Fruit fly (Drosophila melanogaster) whole organism, embryonic: ENCODE data around the gene scyl.

Experiments
- ATbp ChIP-seq: fragments of 200-800 bp; sonication (Bioruptor generic); optimal IDR thresholded peaks from 2 replicates; lab custom pipeline; 2017; ENCODE audit warnings: missing biosample characterization, mild to moderate bottlenecking, missing genetic modification characterization, missing genetic modification reagents
- C15 ChIP-seq: fragments of 200-800 bp; sonication (Bioruptor generic); IDR thresholded peaks from 3 replicates; pipeline ENCODE4 v1.3.6; 2022; ENCODE audit warnings: missing biosample characterization, missing genetic modification characterization
- CG10366 ChIP-seq: fragments of 200-800 bp; sonication (Bioruptor generic); IDR thresholded peaks from 2 replicates; pipeline ENCODE4 v1.3.6; 2022; ENCODE audit warnings: missing biosample characterization, missing genetic modification characterization
- CG12299 ChIP-seq: fragments of 200-800 bp; sonication (Bioruptor generic); optimal IDR thresholded peaks from 2 replicates; lab custom pipeline; 2018; ENCODE audit warnings: missing biosample characterization, mild to moderate bottlenecking, missing genetic modification characterization
- CG12942 ChIP-seq: fragments of 200-800 bp; sonication (Bioruptor generic); optimal IDR thresholded peaks from 3 replicates; lab custom pipeline; 2016; ENCODE audit warnings: missing biosample characterization, missing genetic modification characterization
- CG14710 ChIP-seq: fragments of 200-800 bp; sonication (Bioruptor generic); optimal IDR thresholded peaks from 3 replicates; lab custom pipeline; 2019; ENCODE audit warnings: missing biosample characterization, mild to moderate bottlenecking, missing genetic modification characterization, moderate library complexity
- CG15479 ChIP-seq: fragments of 200-800 bp; sonication (Bioruptor generic); optimal IDR thresholded peaks from 3 replicates; lab custom pipeline; 2019; ENCODE audit warnings: missing biosample characterization, mild to moderate bottlenecking, missing genetic modification characterization, moderate library complexity
- CG15696 ChIP-seq: fragments of 200-800 bp; sonication (Bioruptor generic); optimal IDR thresholded peaks from 2 replicates; lab custom pipeline; 2019; ENCODE audit warnings: missing biosample characterization, mild to moderate bottlenecking, missing genetic modification characterization, moderate library complexity
- CG16813 ChIP-seq: fragments of 200-800 bp; sonication (Bioruptor generic); IDR thresholded peaks from 3 replicates; pipeline ENCODE4 v1.3.6; 2022; ENCODE audit warnings: missing biosample characterization, missing genetic modification characterization; ENCODE audit not compliant: partially characterized antibody
- CG17361 ChIP-seq: fragments of 200-800 bp; sonication (Bioruptor generic); IDR thresholded peaks from 3 replicates; pipeline ENCODE4 v1.3.6; 2022; ENCODE audit warnings: missing biosample characterization, missing genetic modification characterization
- CG18764 ChIP-seq: fragments of 200-800 bp; sonication (Bioruptor generic); optimal IDR thresholded peaks from 3 replicates; lab custom pipeline; 2016; ENCODE audit warnings: missing biosample characterization, missing genetic modification characterization
- CG30020 ChIP-seq: fragments of 200-800 bp; optimal IDR thresholded peaks from 2 replicates; lab custom pipeline; 2019; ENCODE audit warnings: missing biosample characterization, mild to moderate bottlenecking, missing genetic modification characterization, moderate library complexity
- CG30431 ChIP-seq: fragments of 200-800 bp; sonication (Bioruptor generic); optimal IDR thresholded peaks from 2 replicates; lab custom pipeline; 2017; ENCODE audit warnings: missing biosample characterization, missing genetic modification characterization
- CG32767 ChIP-seq: fragments of 200-800 bp; sonication (Bioruptor generic); IDR thresholded peaks from 2 replicates; pipeline ENCODE4 v1.3.6; 2022; ENCODE audit warnings: missing biosample characterization, missing genetic modification characterization
- CG34422 ChIP-seq: fragments of 200-800 bp; sonication (Bioruptor generic); IDR thresholded peaks from 3 replicates; pipeline ENCODE4 v1.3.6; 2022; ENCODE audit warnings: missing biosample characterization, missing genetic modification characterization
- CG4282 ChIP-seq: fragments of 200-800 bp; sonication (Bioruptor generic); optimal IDR thresholded peaks from 2 replicates; lab custom pipeline; 2016; ENCODE audit warnings: missing biosample characterization, missing genetic modification characterization
- CG4424 ChIP-seq: fragments of 200-800 bp; sonication (Bioruptor generic); optimal IDR thresholded peaks from 3 replicates; lab custom pipeline; 2016; ENCODE audit warnings: missing biosample characterization, missing genetic modification characterization
- CG7357 ChIP-seq: fragments of 200-800 bp; sonication (Bioruptor generic); IDR thresholded peaks from 3 replicates; pipeline ENCODE4 v1.3.6; 2022; ENCODE audit warnings: missing biosample characterization, missing genetic modification characterization
- CG7372 ChIP-seq: fragments of 200-800 bp; sonication (Bioruptor generic); IDR thresholded peaks from 2 replicates; pipeline ENCODE4 v1.3.6; 2022; ENCODE audit warnings: missing biosample characterization, missing genetic modification characterization
- CG7556 ChIP-seq: fragments of 200-800 bp; sonication (Bioruptor generic); optimal IDR thresholded peaks from 2 replicates; lab custom pipeline; 2017; ENCODE audit warnings: missing biosample characterization, mild to moderate bottlenecking, missing genetic modification characterization
- CG7839 ChIP-seq: fragments of 200-800 bp; sonication (Bioruptor generic); optimal IDR thresholded peaks from 3 replicates; lab custom pipeline; 2018; ENCODE audit warnings: missing biosample characterization, mild to moderate bottlenecking, missing genetic modification characterization, moderate library complexity
- CG9437 ChIP-seq: fragments of 200-800 bp; sonication (Bioruptor generic); optimal IDR thresholded peaks from 2 replicates; lab custom pipeline; 2018; ENCODE audit warnings: missing biosample characterization, mild to moderate bottlenecking, missing genetic modification characterization
- CG9609 ChIP-seq: fragments of 200-800 bp; sonication (Bioruptor generic); optimal IDR thresholded peaks from 3 replicates; lab custom pipeline; 2016; ENCODE audit warnings: missing biosample characterization, missing genetic modification characterization
- CG9817 ChIP-seq: fragments of 200-800 bp; sonication (Bioruptor generic); optimal IDR thresholded peaks from 2 replicates; lab custom pipeline; 2018; ENCODE audit warnings: missing biosample characterization, mild to moderate bottlenecking, missing genetic modification characterization, moderate library complexity
- Dbx ChIP-seq: fragments of 200-800 bp; sonication (Bioruptor generic); IDR thresholded peaks from 3 replicates; pipeline ENCODE4 v1.3.6; 2022; ENCODE audit warnings: missing biosample characterization, missing genetic modification characterization
- Deaf1 ChIP-seq: fragments of 200-800 bp; optimal IDR thresholded peaks from 3 replicates; lab custom pipeline; 2019; ENCODE audit warnings: missing biosample characterization, mild to moderate bottlenecking, missing genetic modification characterization, moderate library complexity
- Dip2 ChIP-seq: fragments of 200-800 bp; sonication (Bioruptor generic); IDR thresholded peaks from 2 replicates; pipeline ENCODE4 v1.3.6; 2022; ENCODE audit warnings: missing biosample characterization, missing genetic modification characterization
- Fer1 ChIP-seq: fragments of 200-800 bp; sonication (Bioruptor generic); optimal IDR thresholded peaks from 2 replicates; lab custom pipeline; 2017; ENCODE audit warnings: missing biosample characterization, mild to moderate bottlenecking, missing genetic modification characterization
- Gsc ChIP-seq: fragments of 200-800 bp; sonication (Bioruptor generic); IDR thresholded peaks from 2 replicates; pipeline ENCODE4 v1.3.6; 2022; ENCODE audit warnings: missing biosample characterization, missing genetic modification characterization
- Hand ChIP-seq: fragments of 200-800 bp; sonication (Bioruptor generic); optimal IDR thresholded peaks from 2 replicates; lab custom pipeline; 2017; ENCODE audit warnings: mild to moderate bottlenecking, missing biosample characterization, missing genetic modification reagents, missing genetic modification characterization
- Lpt ChIP-seq: fragments of >200 bp; optimal IDR thresholded peaks from 2 replicates; lab custom pipeline; 2018; ENCODE audit warnings: missing biosample characterization, missing genetic modification characterization
- Med ChIP-seq: fragments of 200-800 bp; sonication (Bioruptor generic); peaks from one replicate; lab custom pipeline; 2016; ENCODE audit warnings: missing biosample characterization, missing genetic modification characterization, mild to moderate bottlenecking, inconsistent platforms, moderate library complexity
- Nf-YA ChIP-seq: fragments of 200-800 bp; sonication (Bioruptor generic); IDR thresholded peaks from 2 replicates; pipeline ENCODE4 v1.3.6; 2022; ENCODE audit warnings: missing biosample characterization, missing genetic modification characterization
- Sin3A ChIP-seq: fragments of >200 bp; optimal IDR thresholded peaks from 2 replicates; lab custom pipeline; 2018
- Stat92E ChIP-seq, 3 experiments: fragments of >200 bp in 2 of 3; fragments of 200-800 bp in 1 of 3; sonication (Bioruptor generic) in 1 of 3; optimal IDR thresholded peaks; 2 replicates each; lab custom pipeline; 2017 to 2019; ENCODE audit warnings: missing biosample characterization in 3 of 3, missing genetic modification characterization in 3 of 3, mild to moderate bottlenecking in 1 of 3, moderate library complexity in 1 of 3
- ato ChIP-seq: fragments of 200-800 bp; sonication (Bioruptor generic); IDR thresholded peaks from 2 replicates; pipeline ENCODE4 v1.3.6; 2022; ENCODE audit warnings: missing biosample characterization, missing genetic modification characterization; ENCODE audit not compliant: partially characterized antibody
- corto ChIP-seq: fragments of 200-800 bp; sonication (Bioruptor generic); optimal IDR thresholded peaks from 2 replicates; lab custom pipeline; 2016; ENCODE audit warnings: missing biosample characterization, mild to moderate bottlenecking, missing genetic modification characterization, moderate library complexity
- crol ChIP-seq: fragments of 200-800 bp; sonication (Bioruptor generic); IDR thresholded peaks from 2 replicates; pipeline ENCODE4 v1.3.6; 2022; ENCODE audit warnings: missing biosample characterization, missing genetic modification characterization
- disco-r ChIP-seq: fragments of 200-800 bp; sonication (Bioruptor generic); optimal IDR thresholded peaks from 2 replicates; lab custom pipeline; 2016; ENCODE audit warnings: missing biosample characterization, missing genetic modification characterization
- dm ChIP-seq: fragments of 200-800 bp; sonication (Bioruptor generic); optimal IDR thresholded peaks from 3 replicates; lab custom pipeline; 2016; ENCODE audit warnings: missing biosample characterization, missing genetic modification characterization
- ems ChIP-seq: fragments of 200-800 bp; sonication (Bioruptor generic); optimal IDR thresholded peaks from 3 replicates; lab custom pipeline; 2016; ENCODE audit warnings: missing biosample characterization, missing genetic modification characterization
- fd64A ChIP-seq: fragments of 200-800 bp; sonication (Bioruptor generic); optimal IDR thresholded peaks from 3 replicates; lab custom pipeline; 2018; ENCODE audit warnings: missing biosample characterization, mild to moderate bottlenecking, missing genetic modification characterization
- phol ChIP-seq: fragments of 200-800 bp; sonication (Bioruptor generic); optimal IDR thresholded peaks from 3 replicates; lab custom pipeline; 2018; ENCODE audit warnings: missing biosample characterization, mild to moderate bottlenecking, missing genetic modification characterization, moderate library complexity
- pnt ChIP-seq: fragments of 200-800 bp; sonication (Bioruptor generic); optimal IDR thresholded peaks from 3 replicates; lab custom pipeline; 2016; ENCODE audit warnings: missing biosample characterization, missing genetic modification characterization
- sim ChIP-seq: fragments of 200-800 bp; sonication (Bioruptor generic); IDR thresholded peaks from 2 replicates; pipeline ENCODE4 v1.3.6; 2022; ENCODE audit warnings: missing biosample characterization, missing genetic modification characterization
- slbo ChIP-seq: fragments of 200-800 bp; sonication (Bioruptor generic); IDR thresholded peaks from 2 replicates; pipeline ENCODE4 v1.3.6; 2022; ENCODE audit warnings: missing biosample characterization, missing genetic modification characterization
- tna ChIP-seq: fragments of 200-800 bp; sonication (Bioruptor generic); IDR thresholded peaks from 2 replicates; pipeline ENCODE4 v1.3.6; 2022; ENCODE audit warnings: missing biosample characterization, missing genetic modification characterization; ENCODE audit not compliant: partially characterized antibody
- tx ChIP-seq: fragments of 200-800 bp; sonication (Bioruptor generic); optimal IDR thresholded peaks from 2 replicates; lab custom pipeline; 2016; ENCODE audit warnings: missing biosample characterization, missing genetic modification characterization
- vnd ChIP-seq: fragments of 200-800 bp; sonication (Bioruptor generic); IDR thresholded peaks from 3 replicates; pipeline ENCODE4 v1.3.6; 2022; ENCODE audit warnings: missing biosample characterization, missing genetic modification characterization; ENCODE audit not compliant: partially characterized antibody
- zf30C ChIP-seq: fragments of 200-800 bp; sonication (Bioruptor generic); optimal IDR thresholded peaks from 3 replicates; lab custom pipeline; 2018; ENCODE audit warnings: missing biosample characterization, mild to moderate bottlenecking, missing genetic modification characterization

scyl gene

DNA sequence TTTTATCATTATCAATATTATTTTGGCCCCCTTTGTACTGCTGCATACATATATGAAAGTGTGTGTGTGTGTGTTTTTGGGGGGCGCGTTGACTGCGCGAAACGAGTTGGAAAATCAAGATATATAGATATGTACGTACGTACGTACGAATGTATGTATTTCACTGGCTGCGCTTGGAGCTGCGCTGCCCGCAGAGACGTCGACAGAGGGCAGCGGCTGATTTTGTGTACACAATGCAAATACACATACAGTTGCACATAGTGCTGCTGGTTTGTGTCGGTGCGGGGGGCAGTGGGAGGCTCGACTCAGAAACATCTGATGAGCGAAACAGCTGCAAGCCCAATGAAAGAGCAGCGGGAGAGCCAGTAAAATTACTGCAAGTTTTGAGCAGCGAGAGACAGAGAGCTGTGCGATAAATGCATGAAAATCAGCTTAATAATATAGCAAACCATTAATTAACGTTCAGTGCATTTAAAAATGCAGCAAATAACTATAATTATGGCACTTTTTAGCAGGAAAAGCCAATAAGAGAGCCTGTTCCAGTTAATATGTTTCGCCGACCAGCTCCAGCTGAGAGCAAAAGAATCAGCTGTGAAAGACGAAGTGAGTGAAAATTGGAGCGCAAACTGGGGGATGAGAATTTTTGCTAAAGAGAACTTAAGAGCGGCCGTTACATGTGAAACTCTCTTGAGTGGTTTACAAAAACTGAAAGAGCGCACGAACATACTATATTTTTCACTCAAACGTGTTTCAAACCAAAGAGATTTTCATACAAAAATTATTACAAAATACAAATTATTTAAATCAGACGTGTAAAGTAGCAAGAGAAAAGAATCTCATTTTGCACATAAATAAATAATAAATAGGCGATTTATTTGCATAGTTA is 4.5 kb upstream of the scyl start (continued):
- peak; percentile 27; the same call in 1 of the 2 replicates for TF ChIP-seq sim (GFP tag; lab: Robert Waterston, UW)
- TF ChIP-seq crol (GFP tag; lab: Robert Waterston, UW) = peak; percentile 97
- no peak for TF ChIP-seq Lpt (GFP tag; lab: Kevin White, UChicago)
- no peak for TF ChIP-seq tna (GFP tag; lab: Robert Waterston, UW)
- TF ChIP-seq ems (GFP tag; lab: Kevin White, UChicago) = no peak
- TF ChIP-seq C15 (GFP tag; lab: Robert Waterston, UW) = no peak
- TF ChIP-seq Nf-YA (GFP tag; lab: Robert Waterston, UW) = no peak
- no peak for TF ChIP-seq CG7839
- TF ChIP-seq dm (GFP tag; lab: Kevin White, UChicago) = no peak
- TF ChIP-seq CG7372 (GFP tag; lab: Robert Waterston, UW) = no peak
- no peak for TF ChIP-seq Dip2 (GFP tag; lab: Robert Waterston, UW)
- no peak for TF ChIP-seq CG30020 (tag; lab: Kevin White, UChicago)
- TF ChIP-seq vnd (GFP tag; lab: Robert Waterston, UW) = no peak
- no peak for TF ChIP-seq pnt (GFP tag; lab: Kevin White, UChicago)
- peak; percentile 41; the same call in 1 of the 2 replicates for TF ChIP-seq CG32767 (GFP tag; lab: Robert Waterston, UW)
- no peak for TF ChIP-seq CG18764 (GFP tag; lab: Kevin White, UChicago)
- peak; percentile 43 for TF ChIP-seq fd64A (GFP tag; lab: Kevin White, UChicago)
- no peak for TF ChIP-seq CG9437 (GFP tag; lab: Kevin White, UChicago)
- no peak for TF ChIP-seq slbo
- TF ChIP-seq Fer1 (GFP tag; lab: Kevin White, UChicago) = peak; percentile 13
- peak; percentile 74 for TF ChIP-seq Med (GFP tag; lab: Kevin White, UChicago)
- TF ChIP-seq CG9609 = no peak
- no peak for TF ChIP-seq phol (tag; lab: Kevin White, UChicago)
- TF ChIP-seq disco-r (GFP tag; lab: Kevin White, UChicago) = no peak
- no peak for TF ChIP-seq CG4424 (GFP tag; lab: Kevin White, UChicago)
- no peak for TF ChIP-seq CG30431 (GFP tag; lab: Kevin White, UChicago)
- TF ChIP-seq corto (GFP tag; lab: Kevin White, UChicago) = no peak
- peak; percentile 15; the same call in 1 of the 3 replicates for TF ChIP-seq CG34422 (GFP tag; lab: Robert Waterston, UW)
- no peak for TF ChIP-seq ato (GFP tag; lab: Robert Waterston, UW)
- TF ChIP-seq ATbp = peak; percentile 14
- TF ChIP-seq CG10366 (GFP tag; lab: Robert Waterston, UW) = no peak
- peak in 1 of 3 experiments; percentile 47 for TF ChIP-seq Stat92E (GFP tag; optimal IDR thresholded peaks at IDR 0.05; lab: Kevin White, UChicago)
- no peak for TF ChIP-seq Gsc (GFP tag; lab: Robert Waterston, UW)
- TF ChIP-seq CG12299 (tag; lab: Kevin White, UChicago) = no peak
- no peak for TF ChIP-seq CG9817 (tag; lab: Kevin White, UChicago)
- TF ChIP-seq Sin3A = no peak
- TF ChIP-seq CG15479 = no peak
- peak; percentile 15 for TF ChIP-seq zf30C (GFP tag; lab: Kevin White, UChicago)
- no peak for TF ChIP-seq tx (GFP tag; lab: Kevin White, UChicago)
- no peak for TF ChIP-seq CG17361 (GFP tag; lab: Robert Waterston, UW)
- no peak for TF ChIP-seq CG12942 (GFP tag; lab: Kevin White, UChicago)
- no peak for TF ChIP-seq CG7556
- no peak for TF ChIP-seq CG16813 (GFP tag; lab: Robert Waterston, UW)
- no peak for TF ChIP-seq CG14710
- no peak for TF ChIP-seq CG15696 (tag; lab: Kevin White, UChicago)
- no peak for TF ChIP-seq CG7357 (GFP tag; lab: Robert Waterston, UW)
- no peak for TF ChIP-seq CG4282 (GFP tag; lab: Kevin White, UChicago)
- no peak for TF ChIP-seq Deaf1
- TF ChIP-seq Hand = peak; percentile 31
- no peak for TF ChIP-seq Dbx
